Worm (Caenorhabditis elegans) whole organism, L4 larva: ENCODE data around the gene lbp-2.
A peak's percentile ranks its signal among the peaks of the same experiment; 100 is the strongest.

Source experiments
- F26F4.8 ChIP-seq: fragments of 200-800 bp; sonication (Bioruptor generic); conservative IDR thresholded peaks from 2 replicates; pipeline ENCODE4 v1.3.6; 2022; ENCODE audit warnings: missing genetic modification characterization, missing compliant biosample characterization
- ceh-28 ChIP-seq: fragments of 150-350 bp; optimal IDR thresholded peaks from 2 replicates; lab custom pipeline; 2014; ENCODE audit warnings: missing biosample characterization, missing genetic modification reagents, missing genetic modification characterization
- nhr-11 ChIP-seq: fragments of 150-350 bp; optimal IDR thresholded peaks from 2 replicates; lab custom pipeline; 2014; ENCODE audit warnings: missing biosample characterization, missing genetic modification characterization
- nhr-77 ChIP-seq: fragments of 150-350 bp; optimal IDR thresholded peaks from 2 replicates; lab custom pipeline; 2014; ENCODE audit warnings: missing biosample characterization, missing genetic modification characterization
- unc-62 ChIP-seq, 3 experiments: fragments of 150-350 bp in 1 of 3; sonication (generic microtip); optimal IDR thresholded peaks in 2 of 3; peaks in 1 of 3; 1 replicate in 1 of 3; 2 replicates in 2 of 3; lab custom pipeline; 2014 to 2017; ENCODE audit warnings: missing biosample characterization in 3 of 3, missing genetic modification characterization in 3 of 3, missing genetic modification reagents in 3 of 3, missing genotype in 1 of 3

ce11 chrX:3256784-3257493 lies 3.5 kb upstream of the lbp-2 start, which contains the start of gene lbp-3:
- TF ChIP-seq nhr-77 (tag; lab: Kevin White, UChicago) (peak; percentile 37), ceh-28 (no peak), F26F4.8 (GFP tag; lab: Robert Waterston, UW) (no peak), nhr-11 (tag; lab: Kevin White, UChicago) (no peak), unc-62 (GFP tag; optimal IDR thresholded peaks at IDR 0.05 in 1 of 2; lab: Kevin White, UChicago) (peak in 1 of 2 experiments; percentile 86), unc-62 (tag; optimal IDR thresholded peaks at IDR 0.05; lab: Kevin White, UChicago) (no peak)
